Fruit fly (Drosophila melanogaster): ENCODE data around the gene CG10863.
A peak's percentile ranks its signal among the peaks of the same experiment; 100 is the strongest.

CG10863 gene

DNA sequence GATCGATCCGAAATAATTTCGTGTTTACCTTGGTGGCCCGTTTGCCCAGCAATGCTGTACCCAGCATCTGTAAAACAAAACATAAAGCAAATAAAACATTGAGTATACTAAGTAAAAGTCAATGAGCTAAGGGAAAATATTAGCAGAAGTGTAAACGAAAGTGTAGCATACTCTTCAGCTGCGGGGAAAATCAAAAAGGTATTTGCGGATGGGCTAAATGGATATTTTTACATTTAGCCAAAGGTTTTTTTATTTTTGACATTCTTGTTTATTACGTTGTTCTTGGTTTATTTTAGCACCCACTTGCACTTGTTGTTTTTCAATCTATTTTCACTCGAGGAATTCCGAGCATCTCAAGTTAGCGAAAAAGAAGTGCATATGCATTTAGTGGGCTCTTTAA is 11.3 kb downstream of the CG10863 start:
- peak; percentile 14; the same call in 1 of the 3 replicates for TF ChIP-seq CG8119 (GFP tag; IDR thresholded peaks at IDR 0.05)
- peak; percentile 45 for TF ChIP-seq fkh (GFP tag; optimal IDR thresholded peaks at IDR 0.05)
- TF ChIP-seq svp (GFP tag), result no peak

DNA sequence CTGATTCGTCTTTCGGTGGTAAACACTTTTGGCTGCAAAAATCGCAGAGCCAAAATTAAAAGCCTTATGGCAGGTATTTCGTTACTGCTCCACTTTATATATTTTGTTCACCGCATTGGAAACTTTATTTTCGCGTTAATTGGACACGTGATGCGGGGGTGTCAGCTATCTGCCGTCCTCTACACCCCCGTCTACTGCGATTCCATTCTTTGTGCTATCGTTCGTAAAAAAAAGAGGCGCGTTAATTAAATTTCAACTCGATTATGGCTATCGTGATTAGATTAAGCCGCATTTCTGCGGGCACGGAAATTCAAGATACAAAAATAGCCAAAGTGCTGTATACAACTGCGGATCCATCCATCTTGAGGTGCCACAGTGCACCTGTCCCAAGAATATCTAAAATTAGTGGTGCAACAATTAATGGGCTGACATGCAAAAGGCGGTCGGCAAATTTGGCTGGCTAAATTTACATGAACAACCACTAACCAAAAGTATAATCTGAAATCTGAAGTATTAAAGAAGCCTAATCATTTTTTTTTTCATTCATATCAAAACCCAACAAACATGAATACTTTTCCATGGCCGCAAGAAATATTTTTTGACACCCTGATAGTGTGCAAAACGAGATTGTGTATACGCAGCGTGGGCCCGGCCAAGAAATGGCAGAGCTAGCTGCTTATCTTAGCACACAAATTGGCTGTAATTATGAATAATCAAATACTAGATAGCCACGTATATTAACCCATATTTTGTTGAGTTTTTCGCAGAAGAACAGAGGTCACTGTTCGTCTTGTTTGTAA is 12.1 kb downstream of the CG10863 start:
- TF ChIP-seq vri (GFP tag; optimal IDR thresholded peaks at IDR 0.05) (peak; percentile 38), svp (GFP tag) (peak; percentile 13), CG6792 (GFP tag; optimal IDR thresholded peaks at IDR 0.05) (no peak)

DNA sequence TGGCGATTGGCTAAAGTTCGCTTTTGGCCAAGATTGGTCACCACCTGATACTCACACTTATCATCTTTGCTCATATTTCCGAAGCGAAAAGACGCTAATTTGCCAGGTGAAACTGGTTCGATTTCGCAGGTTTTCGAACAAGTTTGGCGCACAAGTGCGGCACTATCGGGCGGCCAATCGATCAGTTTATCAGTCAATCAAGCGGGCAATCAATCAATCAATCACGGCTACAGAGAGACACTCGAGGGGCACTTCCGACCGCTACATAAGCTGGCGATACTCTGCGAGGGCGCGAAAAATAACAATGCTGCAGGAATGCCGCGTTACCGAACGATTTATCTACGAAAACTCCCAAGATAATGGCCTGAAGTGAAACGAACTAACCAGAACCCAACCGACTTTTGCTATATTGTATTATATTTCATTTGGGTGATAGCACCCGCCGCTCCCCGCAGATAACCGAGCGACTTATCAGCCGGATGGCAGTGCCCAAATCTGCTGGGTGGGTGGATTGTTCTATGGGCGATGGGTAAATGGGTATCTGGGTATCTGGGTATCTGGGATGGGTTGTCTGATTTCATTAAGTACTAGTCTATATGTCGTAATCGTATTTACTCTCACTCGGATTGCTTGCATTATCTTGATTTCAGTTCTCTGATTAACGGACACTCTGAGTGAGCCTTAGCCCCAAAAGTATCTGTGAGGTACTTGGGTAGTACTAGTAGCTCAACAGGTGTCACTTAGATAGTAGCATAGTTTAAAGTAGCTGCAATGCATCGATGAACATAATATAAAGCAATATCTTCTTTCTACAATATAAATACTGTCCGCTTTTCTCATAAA is 13.1 kb downstream of the CG10863 start:
- no peak for TF ChIP-seq Hr38 (GFP tag; optimal IDR thresholded peaks at IDR 0.05)
- TF ChIP-seq CG8119 (GFP tag; IDR thresholded peaks at IDR 0.05), result no peak
- no peak for TF ChIP-seq CG8319 (GFP tag; optimal IDR thresholded peaks at IDR 0.05)
- TF ChIP-seq svp (GFP tag), result no peak
- no peak for TF ChIP-seq Sox102F (GFP tag; optimal IDR thresholded peaks at IDR 0.05)
- TF ChIP-seq CG10631 (GFP tag; optimal IDR thresholded peaks at IDR 0.05), result no peak
- TF ChIP-seq Hr4 (GFP tag; optimal IDR thresholded peaks at IDR 0.05), result no peak
- no peak for TF ChIP-seq Lpt (GFP tag; optimal IDR thresholded peaks at IDR 0.05)
- no peak for TF ChIP-seq CG11294 (GFP tag; IDR thresholded peaks at IDR 0.05)
- peak; percentile 85 for TF ChIP-seq vri (GFP tag; optimal IDR thresholded peaks at IDR 0.05)
- peak; percentile 24 for TF ChIP-seq Eip78C (GFP tag)
- TF ChIP-seq fd59A (GFP tag; optimal IDR thresholded peaks at IDR 0.05), result no peak
- no peak for TF ChIP-seq CG3032 (tag; optimal IDR thresholded peaks at IDR 0.05)

- TF ChIP-seq CG15336 (GFP tag; IDR thresholded peaks at IDR 0.05) (peak; percentile 78), dsx (GFP tag; optimal IDR thresholded peaks at IDR 0.05; ENCODE audit: poor library complexity, severe bottlenecking) (peak; percentile 60), pdm3 (GFP tag; optimal IDR thresholded peaks at IDR 0.05) (peak; percentile 88), acj6 (GFP tag; optimal IDR thresholded peaks at IDR 0.05) (peak; percentile 87), CG32006 (GFP tag; optimal IDR thresholded peaks at IDR 0.05) (peak; percentile 75), CG8632 (GFP tag; optimal IDR thresholded peaks at IDR 0.05) (peak; percentile 84), CG10669 (GFP tag; optimal IDR thresholded peaks at IDR 0.05) (peak; percentile 60), CG6792 (GFP tag; optimal IDR thresholded peaks at IDR 0.05) (peak; percentile 85), vri (GFP tag; optimal IDR thresholded peaks at IDR 0.05) (peak; percentile 92), OdsH (GFP tag; optimal IDR thresholded peaks at IDR 0.05) (peak; percentile 86), cyc (GFP tag; optimal IDR thresholded peaks at IDR 0.05) (peak; percentile 89), CG31627 (GFP tag; optimal IDR thresholded peaks at IDR 0.05) (peak; percentile 95), achi (GFP tag; optimal IDR thresholded peaks at IDR 0.05) (peak; percentile 84), Hr4 (GFP tag; optimal IDR thresholded peaks at IDR 0.05) (peak; percentile 78), Sox102F (GFP tag; optimal IDR thresholded peaks at IDR 0.05) (peak; percentile 91), Eip78C (GFP tag) (peak; percentile 93), Hr39 (GFP tag; optimal IDR thresholded peaks at IDR 0.05) (peak; percentile 95), CG6808 (GFP tag; optimal IDR thresholded peaks at IDR 0.05) (peak; percentile 29), esn (GFP tag; optimal IDR thresholded peaks at IDR 0.05) (peak; percentile 92), eg (GFP tag; IDR thresholded peaks at IDR 0.05) (peak; percentile 80), CG11902 (GFP tag; optimal IDR thresholded peaks at IDR 0.05) (peak; percentile 83), CG10631 (GFP tag; optimal IDR thresholded peaks at IDR 0.05) (peak; percentile 68), CG11762 (GFP tag; optimal IDR thresholded peaks at IDR 0.05; ENCODE audit: insufficient read depth) (peak; percentile 62), topi (GFP tag; optimal IDR thresholded peaks at IDR 0.05) (peak; percentile 86), net (GFP tag; optimal IDR thresholded peaks at IDR 0.05) (peak; percentile 80), CG8119 (GFP tag; IDR thresholded peaks at IDR 0.05) (peak; percentile 82), svp (GFP tag) (peak; percentile 96), Eip93F (GFP tag; optimal IDR thresholded peaks at IDR 0.05) (peak; percentile 69), CG4318 (GFP tag; optimal IDR thresholded peaks at IDR 0.05) (peak; percentile 55), Ets21C (GFP tag; optimal IDR thresholded peaks at IDR 0.05) (peak; percentile 81), CG11294 (GFP tag; IDR thresholded peaks at IDR 0.05) (peak; percentile 37; the same call in 1 of the 2 replicates), CG34406 (GFP tag; optimal IDR thresholded peaks at IDR 0.05) (peak; percentile 91), CG7368 (GFP tag; optimal IDR thresholded peaks at IDR 0.05) (peak; percentile 73), fd85E (GFP tag; optimal IDR thresholded peaks at IDR 0.05) (peak; percentile 18)
Observed at dm6 chr3L:3928205-3928942, 13.9 kb downstream of the CG10863 start.

Data from whole organism, prepupa.